Fruit fly (Drosophila melanogaster) whole organism, embryonic: ENCODE measurements around the gene CG43658.

Source experiments
- CG17385 ChIP-seq: fragments of 200-800 bp; sonication (Bioruptor generic); optimal IDR thresholded peaks from 3 replicates; lab custom pipeline; 2018; ENCODE audit warnings: missing biosample characterization, mild to moderate bottlenecking, missing genetic modification characterization
- Nf-YA ChIP-seq: fragments of 200-800 bp; sonication (Bioruptor generic); IDR thresholded peaks from 2 replicates; pipeline ENCODE4 v1.3.6; 2022; ENCODE audit warnings: missing biosample characterization, missing genetic modification characterization
- pfk ChIP-seq: fragments of 200-800 bp; sonication (Bioruptor generic); optimal IDR thresholded peaks from 2 replicates; lab custom pipeline; 2018; ENCODE audit warnings: missing biosample characterization, mild to moderate bottlenecking, missing genetic modification characterization, moderate library complexity

DNA sequence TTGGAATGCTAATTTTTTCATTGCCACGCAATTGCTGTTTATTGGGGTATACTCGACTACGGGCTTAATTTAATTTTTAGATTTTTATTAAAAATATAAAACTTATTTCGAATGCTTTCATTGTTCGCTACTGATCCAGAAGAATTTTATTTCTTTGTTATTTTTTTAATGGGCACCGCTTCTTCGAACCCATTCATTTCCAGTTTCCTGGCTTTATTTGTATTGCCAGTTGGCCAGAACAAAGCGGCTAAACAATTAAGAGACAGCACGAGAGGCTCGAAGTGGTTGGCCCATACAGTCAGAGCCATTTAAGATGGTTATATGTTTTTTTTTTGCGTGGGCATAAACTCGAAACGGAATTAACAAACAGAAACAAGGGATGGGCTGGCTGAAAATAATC is 34.8 kb upstream of the CG43658 start:
- peak; percentile 74 for TF ChIP-seq CG17385
- TF ChIP-seq pfk (GFP tag; lab: Kevin White, UChicago), result no peak
- TF ChIP-seq Nf-YA, result no peak
